Worm (Caenorhabditis elegans) whole organism, young adult: ENCODE results near the gene mltn-3.

Experiments
- F37B4.10 ChIP-seq: fragments of 200-800 bp; sonication (Bioruptor generic); IDR thresholded peaks from 2 replicates; pipeline ENCODE4 v1.3.6; 2022; ENCODE audit warnings: missing genetic modification characterization, missing compliant biosample characterization
- Y67H2A.10 ChIP-seq: fragments of 200-800 bp; sonication (Bioruptor generic); conservative IDR thresholded peaks from 2 replicates; pipeline ENCODE4 v1.3.6; 2022; ENCODE audit warnings: missing genetic modification reagents, missing genetic modification characterization, missing compliant biosample characterization
- Y95B8A.8 ChIP-seq: fragments of 200-800 bp; sonication (Bioruptor generic); IDR thresholded peaks from 2 replicates; pipeline ENCODE4 v1.3.6; 2022; ENCODE audit warnings: missing genetic modification reagents, missing genetic modification characterization, missing compliant biosample characterization
- aptf-2 ChIP-seq: fragments of 200-800 bp; sonication (Bioruptor generic); conservative IDR thresholded peaks from 2 replicates; pipeline ENCODE4 v1.3.6; 2022; ENCODE audit warnings: missing genetic modification reagents, missing genetic modification characterization, missing compliant biosample characterization
- dpl-1 ChIP-seq: fragments of 150-350 bp; optimal IDR thresholded peaks from 2 replicates; lab custom pipeline; 2014; ENCODE audit warnings: missing biosample characterization, missing genetic modification reagents, missing genetic modification characterization
- let-607 ChIP-seq, 2 experiments: fragments of 200-800 bp in 1 of 2; sonication (Bioruptor generic) in 1 of 2; sonication (generic microtip) in 1 of 2; optimal IDR thresholded peaks; 2 replicates each; lab custom pipeline; 2016 to 2018; ENCODE audit warnings: mild to moderate bottlenecking in 2 of 2, missing compliant biosample characterization in 2 of 2, missing genetic modification characterization in 2 of 2, moderate library complexity in 2 of 2, missing genotype in 1 of 2
- unc-130 ChIP-seq: sonication (generic microtip); optimal IDR thresholded peaks from 2 replicates; lab custom pipeline; 2016; ENCODE audit warnings: missing genetic modification reagents, missing genetic modification characterization, missing compliant biosample characterization

DNA sequence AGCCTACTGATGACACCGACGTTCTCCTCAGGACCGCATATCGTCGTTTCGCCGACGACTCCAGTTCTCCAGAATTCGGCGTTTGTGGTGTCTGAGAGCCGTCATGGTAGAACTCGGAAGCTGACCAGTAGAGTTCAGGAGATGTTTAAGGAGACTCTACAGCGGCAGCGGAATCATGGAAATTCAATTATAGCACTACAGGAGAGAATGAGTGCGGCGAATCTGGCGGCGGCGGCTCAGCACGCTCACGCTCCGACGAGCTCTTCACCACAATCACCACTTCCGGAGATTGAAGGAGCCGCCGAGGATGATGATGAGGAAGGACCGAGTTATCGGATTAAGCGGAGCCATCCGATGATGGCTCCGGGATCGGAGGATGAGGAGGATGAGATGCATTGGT lies 36.6 kb upstream of the mltn-3 start:
- no peak for TF ChIP-seq dpl-1 (GFP tag; lab: Kevin White, UChicago)
- no peak for TF ChIP-seq Y95B8A.8 (GFP tag; lab: Robert Waterston, UW)
- no peak for TF ChIP-seq let-607 (tag; optimal IDR thresholded peaks at IDR 0.05; lab: Kevin White, UChicago)
- TF ChIP-seq unc-130 (GFP tag; lab: Kevin White, UChicago): no peak
- no peak for TF ChIP-seq aptf-2 (GFP tag; lab: Robert Waterston, UW)
- no peak for TF ChIP-seq Y67H2A.10
- TF ChIP-seq F37B4.10 (GFP tag; lab: Robert Waterston, UW): no peak
